Worm (Caenorhabditis elegans) whole organism, L2 larva: ENCODE results near the gene dmsr-7.

Source experiments
- F13H6.1 ChIP-seq: sonication (generic microtip); optimal IDR thresholded peaks from 2 replicates; lab custom pipeline; 2016; ENCODE audit warnings: missing genetic modification characterization, missing compliant biosample characterization
- alr-1 ChIP-seq: fragments of 150-350 bp; optimal IDR thresholded peaks from 2 replicates; lab custom pipeline; 2014; ENCODE audit warnings: missing biosample characterization, missing genetic modification characterization
- ceh-16 ChIP-seq: fragments of 150-350 bp; optimal IDR thresholded peaks from 2 replicates; lab custom pipeline; 2014; ENCODE audit warnings: missing biosample characterization, missing genetic modification characterization
- egl-27 ChIP-seq: sonication (generic microtip); optimal IDR thresholded peaks from 3 replicates; lab custom pipeline; 2017; ENCODE audit warnings: missing biosample characterization, missing genetic modification reagents, missing genetic modification characterization
- lin-39 ChIP-seq: fragments of 150-350 bp; optimal IDR thresholded peaks from 2 replicates; lab custom pipeline; 2014; ENCODE audit warnings: missing biosample characterization, missing genetic modification reagents, missing genetic modification characterization
- nhr-12 ChIP-seq: fragments of 150-350 bp; optimal IDR thresholded peaks from 2 replicates; lab custom pipeline; 2014; ENCODE audit warnings: missing biosample characterization, missing genetic modification characterization
- nhr-77 ChIP-seq: fragments of 150-350 bp; optimal IDR thresholded peaks from 2 replicates; lab custom pipeline; 2014; ENCODE audit warnings: missing biosample characterization, missing genetic modification characterization
- skn-1 ChIP-seq: sonication (generic microtip); optimal IDR thresholded peaks from 2 replicates; lab custom pipeline; 2017; ENCODE audit warnings: missing biosample characterization, missing genetic modification characterization
- snpc-4 ChIP-seq: fragments of 150-350 bp; optimal IDR thresholded peaks from 2 replicates; lab custom pipeline; 2014; ENCODE audit warnings: missing biosample characterization, missing genetic modification characterization
- unc-62 ChIP-seq: fragments of 150-350 bp; optimal IDR thresholded peaks from 2 replicates; lab custom pipeline; 2014; ENCODE audit warnings: missing biosample characterization, missing genetic modification reagents, missing genetic modification characterization
- ztf-4 ChIP-seq: fragments of 150-350 bp; optimal IDR thresholded peaks from 2 replicates; lab custom pipeline; 2014; ENCODE audit warnings: missing biosample characterization, missing genetic modification characterization

ce11 chrV:5447057-5447456, 41.9 kb downstream of the dmsr-7 start:
- TF ChIP-seq F13H6.1 (tag; lab: Kevin White, UChicago) (no peak), unc-62 (GFP tag; lab: Kevin White, UChicago) (no peak), alr-1 (no peak), lin-39 (tag; lab: Kevin White, UChicago) (no peak), nhr-77 (no peak), ceh-16 (no peak), ztf-4 (no peak), nhr-12 (tag; lab: Kevin White, UChicago) (no peak), egl-27 (no peak), snpc-4 (tag; lab: Kevin White, UChicago) (no peak), skn-1 (tag; lab: Kevin White, UChicago) (no peak)
